Fruit fly (Drosophila melanogaster) whole organism, prepupa: Measurements from ENCODE around the gene CG11444.

Experiments used
- Blimp-1 ChIP-seq: fragments of 200-800 bp; sonication (Bioruptor generic); optimal IDR thresholded peaks from 3 replicates; lab custom pipeline; 2017; ENCODE audit warnings: missing biosample characterization, missing genetic modification characterization, mild to moderate bottlenecking, moderate library complexity, missing genetic modification reagents
- CG10631 ChIP-seq: fragments of 200-800 bp; sonication (Bioruptor generic); optimal IDR thresholded peaks from 2 replicates; lab custom pipeline; 2016; ENCODE audit warnings: missing biosample characterization, missing genetic modification characterization
- CG10669 ChIP-seq: fragments of 200-800 bp; sonication (Bioruptor generic); optimal IDR thresholded peaks from 3 replicates; lab custom pipeline; 2018; ENCODE audit warnings: missing biosample characterization, mild to moderate bottlenecking, missing genetic modification characterization, moderate library complexity
- CG11294 ChIP-seq: fragments of 200-800 bp; sonication (Bioruptor generic); IDR thresholded peaks from 2 replicates; pipeline ENCODE4 v1.3.6; 2022; ENCODE audit warnings: missing biosample characterization, missing genetic modification characterization
- CG11762 ChIP-seq: fragments of 200-800 bp; sonication (Bioruptor generic); optimal IDR thresholded peaks from 3 replicates; lab custom pipeline; 2016; ENCODE audit warnings: missing biosample characterization, missing genetic modification characterization; ENCODE audit not compliant: insufficient read depth
- CG15336 ChIP-seq: fragments of 200-800 bp; sonication (Bioruptor generic); IDR thresholded peaks from 2 replicates; pipeline ENCODE4 v1.3.6; 2022; ENCODE audit warnings: missing biosample characterization, missing genetic modification characterization
- CG3032 ChIP-seq: fragments of 200-800 bp; optimal IDR thresholded peaks from 2 replicates; lab custom pipeline; 2019; ENCODE audit warnings: missing biosample characterization, mild to moderate bottlenecking, missing genetic modification characterization, moderate library complexity
- CG31627 ChIP-seq: fragments of 200-800 bp; sonication (Bioruptor generic); optimal IDR thresholded peaks from 3 replicates; lab custom pipeline; 2016; ENCODE audit warnings: missing biosample characterization, missing genetic modification characterization
- CG32006 ChIP-seq: fragments of 200-800 bp; sonication (Bioruptor generic); optimal IDR thresholded peaks from 3 replicates; lab custom pipeline; 2017; ENCODE audit warnings: missing biosample characterization, mild to moderate bottlenecking, missing genetic modification characterization
- CG3919 ChIP-seq: fragments of 200-800 bp; sonication (Bioruptor generic); optimal IDR thresholded peaks from 3 replicates; lab custom pipeline; 2016; ENCODE audit warnings: missing biosample characterization, missing genetic modification characterization
- CG4318 ChIP-seq: fragments of 200-800 bp; sonication (Bioruptor generic); optimal IDR thresholded peaks from 3 replicates; lab custom pipeline; 2017; ENCODE audit warnings: missing biosample characterization, mild to moderate bottlenecking, missing genetic modification characterization
- CG6163 ChIP-seq: fragments of 200-800 bp; sonication (Bioruptor generic); IDR thresholded peaks from 3 replicates; pipeline ENCODE4 v1.3.6; 2022; ENCODE audit warnings: missing biosample characterization, missing genetic modification characterization
- CG6792 ChIP-seq: fragments of 200-800 bp; sonication (Bioruptor generic); optimal IDR thresholded peaks from 3 replicates; lab custom pipeline; 2016; ENCODE audit warnings: missing biosample characterization, missing genetic modification characterization
- CG6808 ChIP-seq: fragments of 200-800 bp; sonication (Bioruptor generic); optimal IDR thresholded peaks from 3 replicates; lab custom pipeline; 2017; ENCODE audit warnings: missing biosample characterization, missing genetic modification characterization, mild to moderate bottlenecking, moderate library complexity, missing genetic modification reagents
- CG6854 ChIP-seq: fragments of 200-800 bp; sonication (Bioruptor generic); optimal IDR thresholded peaks from 2 replicates; lab custom pipeline; 2017; ENCODE audit warnings: missing biosample characterization, mild to moderate bottlenecking, missing genetic modification characterization
- CG7368 ChIP-seq: fragments of 200-800 bp; sonication (Bioruptor generic); optimal IDR thresholded peaks from 3 replicates; lab custom pipeline; 2016; ENCODE audit warnings: missing biosample characterization, missing genetic modification characterization
- CG8119 ChIP-seq: fragments of 200-800 bp; sonication (Bioruptor generic); IDR thresholded peaks from 3 replicates; pipeline ENCODE4 v1.3.6; 2022; ENCODE audit warnings: missing biosample characterization, missing genetic modification characterization
- CG8319 ChIP-seq: fragments of 200-800 bp; sonication (Bioruptor generic); optimal IDR thresholded peaks from 3 replicates; lab custom pipeline; 2016; ENCODE audit warnings: missing biosample characterization, missing genetic modification characterization
- CG8632 ChIP-seq: fragments of 200-800 bp; sonication (Bioruptor generic); optimal IDR thresholded peaks from 3 replicates; lab custom pipeline; 2016; ENCODE audit warnings: missing biosample characterization, missing genetic modification characterization
- CG9139 ChIP-seq: fragments of 200-800 bp; sonication (Bioruptor generic); optimal IDR thresholded peaks from 3 replicates; lab custom pipeline; 2017; ENCODE audit warnings: missing biosample characterization, mild to moderate bottlenecking, missing genetic modification characterization
- Eip78C ChIP-seq: fragments of 200-800 bp; sonication (Bioruptor generic); peaks from one replicate; lab custom pipeline; 2016; ENCODE audit warnings: missing biosample characterization, missing genetic modification characterization
- Ets96B ChIP-seq: fragments of 200-800 bp; optimal IDR thresholded peaks from 2 replicates; lab custom pipeline; 2019; ENCODE audit warnings: missing biosample characterization, mild to moderate bottlenecking, missing genetic modification characterization, moderate library complexity
- Gug ChIP-seq: fragments of 200-800 bp; sonication (Bioruptor generic); IDR thresholded peaks from 2 replicates; pipeline ENCODE4 v1.3.6; 2022; ENCODE audit warnings: missing biosample characterization, missing genetic modification characterization
- Hr38 ChIP-seq: sonication (Bioruptor generic); optimal IDR thresholded peaks from 2 replicates; lab custom pipeline; 2016; ENCODE audit warnings: missing biosample characterization, missing genetic modification characterization
- Hr39 ChIP-seq: fragments of 200-800 bp; sonication (Bioruptor generic); optimal IDR thresholded peaks from 2 replicates; lab custom pipeline; 2016; ENCODE audit warnings: missing biosample characterization, missing genetic modification characterization
- Hr4 ChIP-seq: fragments of 200-800 bp; sonication (Bioruptor generic); optimal IDR thresholded peaks from 3 replicates; lab custom pipeline; 2016; ENCODE audit warnings: missing biosample characterization, missing genetic modification characterization
- Met ChIP-seq: fragments of 200-800 bp; sonication (Bioruptor generic); optimal IDR thresholded peaks from 3 replicates; lab custom pipeline; 2016; ENCODE audit warnings: missing biosample characterization, missing genetic modification characterization
- OdsH ChIP-seq: fragments of 200-800 bp; sonication (Bioruptor generic); optimal IDR thresholded peaks from 3 replicates; lab custom pipeline; 2016; ENCODE audit warnings: missing biosample characterization, missing genetic modification characterization
- Smox ChIP-seq: fragments of 200-800 bp; sonication (Bioruptor generic); optimal IDR thresholded peaks from 3 replicates; lab custom pipeline; 2016; ENCODE audit warnings: missing biosample characterization, missing genetic modification characterization
- Sox102F ChIP-seq: fragments of 200-800 bp; sonication (Bioruptor generic); optimal IDR thresholded peaks from 2 replicates; lab custom pipeline; 2016; ENCODE audit warnings: missing biosample characterization, mild to moderate bottlenecking, missing genetic modification characterization
- achi ChIP-seq: fragments of 200-800 bp; sonication (Bioruptor generic); optimal IDR thresholded peaks from 3 replicates; lab custom pipeline; 2016; ENCODE audit warnings: missing biosample characterization, missing genetic modification characterization
- acj6 ChIP-seq: fragments of 200-800 bp; sonication (Bioruptor generic); optimal IDR thresholded peaks from 3 replicates; lab custom pipeline; 2016; ENCODE audit warnings: missing biosample characterization, missing genetic modification characterization
- cyc ChIP-seq: fragments of 200-800 bp; sonication (Bioruptor generic); optimal IDR thresholded peaks from 3 replicates; lab custom pipeline; 2016; ENCODE audit warnings: missing biosample characterization, missing genetic modification characterization
- dsx ChIP-seq: fragments of 200-800 bp; optimal IDR thresholded peaks from 3 replicates; lab custom pipeline; 2019; ENCODE audit warnings: missing biosample characterization, mild to moderate bottlenecking, missing genetic modification characterization, moderate library complexity; ENCODE audit not compliant: poor library complexity, severe bottlenecking
- eg ChIP-seq: fragments of 200-800 bp; sonication (Bioruptor generic); IDR thresholded peaks from 3 replicates; pipeline ENCODE4 v1.3.6; 2022; ENCODE audit warnings: missing biosample characterization, missing genetic modification characterization
- esn ChIP-seq: fragments of 200-800 bp; sonication (Bioruptor generic); optimal IDR thresholded peaks from 2 replicates; lab custom pipeline; 2016; ENCODE audit warnings: missing biosample characterization, mild to moderate bottlenecking, missing genetic modification characterization, moderate library complexity
- fd59A ChIP-seq: fragments of 200-800 bp; sonication (Bioruptor generic); optimal IDR thresholded peaks from 2 replicates; lab custom pipeline; 2017; ENCODE audit warnings: missing biosample characterization, mild to moderate bottlenecking, missing genetic modification characterization, missing genetic modification reagents
- fd85E ChIP-seq: fragments of 200-800 bp; sonication (Bioruptor generic); optimal IDR thresholded peaks from 3 replicates; lab custom pipeline; 2016; ENCODE audit warnings: missing biosample characterization, missing genetic modification characterization
- fkh ChIP-seq: fragments of 200-800 bp; sonication (Bioruptor generic); optimal IDR thresholded peaks from 3 replicates; lab custom pipeline; 2017; ENCODE audit warnings: missing biosample characterization, mild to moderate bottlenecking, missing genetic modification characterization, moderate library complexity
- lz ChIP-seq: fragments of 200-800 bp; sonication (Bioruptor generic); optimal IDR thresholded peaks from 3 replicates; lab custom pipeline; 2016; ENCODE audit warnings: missing biosample characterization, missing genetic modification characterization
- salr ChIP-seq, 2 experiments: fragments of 200-800 bp; sonication (Bioruptor generic); optimal IDR thresholded peaks; 3 replicates each; lab custom pipeline; 2016 to 2018; ENCODE audit warnings: missing biosample characterization in 2 of 2, missing genetic modification characterization in 2 of 2, mild to moderate bottlenecking in 1 of 2
- ss ChIP-seq, 2 experiments: fragments of 200-800 bp; sonication (Bioruptor generic); optimal IDR thresholded peaks; 2 replicates in 1 of 2; 3 replicates in 1 of 2; lab custom pipeline; 2017 to 2018; ENCODE audit warnings: mild to moderate bottlenecking in 2 of 2, missing biosample characterization in 2 of 2, missing genetic modification characterization in 2 of 2, moderate library complexity in 1 of 2
- svp ChIP-seq: fragments of 200-800 bp; sonication (Bioruptor generic); peaks from one replicate; lab custom pipeline; 2016; ENCODE audit warnings: missing biosample characterization, missing genetic modification characterization
- topi ChIP-seq: fragments of 200-800 bp; sonication (Bioruptor generic); optimal IDR thresholded peaks from 3 replicates; lab custom pipeline; 2016; ENCODE audit warnings: missing biosample characterization, missing genetic modification characterization
- vri ChIP-seq: fragments of 200-800 bp; sonication (Bioruptor generic); optimal IDR thresholded peaks from 3 replicates; lab custom pipeline; 2016; ENCODE audit warnings: missing biosample characterization, mild to moderate bottlenecking, missing genetic modification characterization

Gene CG11444

DNA sequence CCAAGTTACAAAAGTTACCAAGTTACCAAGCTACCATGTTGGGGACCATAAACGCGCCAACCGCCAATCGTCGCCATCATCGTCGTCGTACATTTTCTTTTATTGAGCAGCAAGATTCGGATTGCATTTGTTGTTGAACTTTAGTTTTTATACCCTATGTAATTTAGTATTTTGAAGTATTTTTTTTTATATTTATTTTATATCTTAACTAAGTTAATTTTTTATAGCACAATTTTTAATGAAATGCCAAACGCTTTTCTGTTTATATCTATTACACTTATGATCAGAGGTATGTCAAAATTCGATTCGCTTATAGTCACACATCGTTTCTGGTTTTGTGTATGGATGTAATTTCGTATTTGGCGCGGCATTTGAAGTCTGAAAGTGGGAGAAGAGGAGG is 28.2 kb upstream of the CG11444 start:
- TF ChIP-seq CG8319 = no peak
- TF ChIP-seq Met (GFP tag; lab: Kevin White, UChicago) = no peak
- TF ChIP-seq Hr4 (GFP tag; lab: Kevin White, UChicago) = peak; percentile 16
- peak; percentile 67 for TF ChIP-seq CG8119
- TF ChIP-seq CG3919 (GFP tag; lab: Kevin White, UChicago) = no peak
- peak; percentile 74 for TF ChIP-seq CG15336 (GFP tag; lab: Robert Waterston, UW)
- peak; percentile 57 for TF ChIP-seq Eip78C (GFP tag; lab: Kevin White, UChicago)
- peak; percentile 45; the same call in 1 of the 3 replicates for TF ChIP-seq CG6163
- TF ChIP-seq svp = no peak
- peak; percentile 56 for TF ChIP-seq CG32006
- TF ChIP-seq CG4318 (GFP tag; lab: Kevin White, UChicago) = peak; percentile 7
- peak; percentile 48; the same call in 1 of the 3 replicates for TF ChIP-seq eg (GFP tag; lab: Robert Waterston, UW)

DNA sequence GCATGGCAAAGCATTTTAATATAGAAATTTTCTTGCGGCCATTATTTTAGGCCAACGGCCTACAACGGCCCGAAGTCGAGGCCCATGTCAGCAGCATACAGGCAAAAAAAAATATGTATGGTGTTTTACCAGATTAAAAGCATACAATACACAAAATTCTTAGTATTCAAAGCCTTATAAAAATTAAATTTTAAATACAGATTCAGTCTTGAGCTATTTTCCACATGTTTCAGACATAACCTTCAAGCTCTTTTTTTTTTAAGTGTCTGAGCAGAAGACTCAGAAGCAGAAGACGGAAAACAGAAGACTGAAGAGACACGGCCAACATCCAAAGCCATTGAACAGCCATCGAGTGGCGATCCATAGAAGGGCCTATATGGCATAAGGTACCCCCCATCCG is 27.6 kb upstream of the CG11444 start:
- TF ChIP-seq CG6808 (GFP tag; lab: Kevin White, UChicago) = no peak
- TF ChIP-seq svp = peak; percentile 43
- peak; percentile 4 for TF ChIP-seq OdsH (GFP tag; lab: Kevin White, UChicago)
- peak; percentile 29 for TF ChIP-seq CG10631 (GFP tag; lab: Kevin White, UChicago)
- no peak for TF ChIP-seq CG8319
- TF ChIP-seq Hr38 (GFP tag; lab: Kevin White, UChicago) = no peak
- TF ChIP-seq CG8632 (GFP tag; lab: Kevin White, UChicago) = no peak
- TF ChIP-seq salr (GFP tag; optimal IDR thresholded peaks at IDR 0.05; lab: Kevin White, UChicago) = no peak
- peak; percentile 36 for TF ChIP-seq Met (GFP tag; lab: Kevin White, UChicago)
- peak; percentile 7 for TF ChIP-seq CG3919 (GFP tag; lab: Kevin White, UChicago)
- TF ChIP-seq CG11762 = no peak
- peak; percentile 14 for TF ChIP-seq achi (GFP tag; lab: Kevin White, UChicago)
- no peak for TF ChIP-seq Ets96B (tag; lab: Kevin White, UChicago)
- peak; percentile 24 for TF ChIP-seq Sox102F (GFP tag; lab: Kevin White, UChicago)
- peak; percentile 26 for TF ChIP-seq esn (GFP tag; lab: Kevin White, UChicago)
- TF ChIP-seq vri (GFP tag; lab: Kevin White, UChicago) = no peak
- peak; percentile 3 for TF ChIP-seq CG31627 (GFP tag; lab: Kevin White, UChicago)
- peak; percentile 3 for TF ChIP-seq cyc
- TF ChIP-seq eg (GFP tag; lab: Robert Waterston, UW) = 0 out of 3 replicates have a peak, but pooled peaks have one; percentile 23
- no peak for TF ChIP-seq dsx (GFP tag; lab: Kevin White, UChicago)
- no peak for TF ChIP-seq CG10669 (GFP tag; lab: Kevin White, UChicago)
- no peak for TF ChIP-seq ss (GFP tag; optimal IDR thresholded peaks at IDR 0.05; lab: Kevin White, UChicago)
- no peak for TF ChIP-seq CG7368
- peak; percentile 24 for TF ChIP-seq topi (GFP tag; lab: Kevin White, UChicago)
- TF ChIP-seq Eip78C (GFP tag; lab: Kevin White, UChicago) = peak; percentile 58
- no peak for TF ChIP-seq fkh (GFP tag; lab: Kevin White, UChicago)
- TF ChIP-seq lz (GFP tag; lab: Kevin White, UChicago) = peak; percentile 3
- TF ChIP-seq CG32006 = peak; percentile 21
- no peak for TF ChIP-seq Hr39 (GFP tag; lab: Kevin White, UChicago)
- no peak for TF ChIP-seq CG6792
- TF ChIP-seq acj6 (GFP tag; lab: Kevin White, UChicago) = no peak
- TF ChIP-seq CG15336 (GFP tag; lab: Robert Waterston, UW) = peak; percentile 23; the same call in 1 of the 2 replicates
- no peak for TF ChIP-seq CG3032
- no peak for TF ChIP-seq CG6854 (GFP tag; lab: Kevin White, UChicago)
- TF ChIP-seq Hr4 (GFP tag; lab: Kevin White, UChicago) = no peak
- TF ChIP-seq fd85E = no peak
- TF ChIP-seq Blimp-1 (GFP tag; lab: Kevin White, UChicago) = no peak
- no peak for TF ChIP-seq Smox (GFP tag; lab: Kevin White, UChicago)
- TF ChIP-seq fd59A (GFP tag; lab: Kevin White, UChicago) = no peak
- TF ChIP-seq CG11294 (GFP tag; lab: Robert Waterston, UW) = no peak
- TF ChIP-seq CG8119 = 0 out of 3 replicates have a peak, but pooled peaks have one; percentile 18
- TF ChIP-seq CG6163 = peak; percentile 54; the same call in 1 of the 3 replicates
- no peak for TF ChIP-seq CG9139 (GFP tag; lab: Kevin White, UChicago)
- TF ChIP-seq Gug (GFP tag; lab: Robert Waterston, UW) = no peak
